Worm (Caenorhabditis elegans): ENCODE data around the gene T16A9.5.

T16A9.5 gene

ce11 chrV:14215106-14215505, at the start of gene T16A9.5:
Gene T16A9.5, minus strand, starts transcription at chrV:14215206.
- TF ChIP-seq lin-39 (tag; optimal IDR thresholded peaks at IDR 0.05) = no peak
- no peak for TF ChIP-seq nhr-237 (tag; optimal IDR thresholded peaks at IDR 0.05)
- TF ChIP-seq nhr-28 (tag; optimal IDR thresholded peaks at IDR 0.05) = no peak
- TF ChIP-seq unc-62 (GFP tag; optimal IDR thresholded peaks at IDR 0.05) = no peak
- TF ChIP-seq mdl-1 (tag; optimal IDR thresholded peaks at IDR 0.05) = no peak
- no peak for TF ChIP-seq fkh-10 (GFP tag; optimal IDR thresholded peaks at IDR 0.05)
- no peak for TF ChIP-seq ceh-82 (tag; optimal IDR thresholded peaks at IDR 0.05)
- TF ChIP-seq hmg-11 (tag; optimal IDR thresholded peaks at IDR 0.05) = no peak
- TF ChIP-seq ztf-4 (tag; optimal IDR thresholded peaks at IDR 0.05) = no peak
- TF ChIP-seq ZK546.5 (tag; optimal IDR thresholded peaks at IDR 0.05) = no peak
- TF ChIP-seq nhr-23 (tag; optimal IDR thresholded peaks at IDR 0.05) = no peak
- TF ChIP-seq elt-3 (tag; optimal IDR thresholded peaks at IDR 0.05) = no peak
- TF ChIP-seq ceh-9 (tag; optimal IDR thresholded peaks at IDR 0.05) = no peak
- TF ChIP-seq elt-2 (tag; optimal IDR thresholded peaks at IDR 0.05) = no peak
- TF ChIP-seq snpc-4 (tag; optimal IDR thresholded peaks at IDR 0.05) = no peak
- no peak for TF ChIP-seq lsy-12 (tag; optimal IDR thresholded peaks at IDR 0.05)
- TF ChIP-seq nhr-67 (tag; optimal IDR thresholded peaks at IDR 0.05) = no peak
- no peak for TF ChIP-seq ceh-16 (tag; optimal IDR thresholded peaks at IDR 0.05)
- no peak for TF ChIP-seq sea-2 (GFP tag; optimal IDR thresholded peaks at IDR 0.05)
- TF ChIP-seq elt-1 (tag; optimal IDR thresholded peaks at IDR 0.05) = no peak

DNA sequence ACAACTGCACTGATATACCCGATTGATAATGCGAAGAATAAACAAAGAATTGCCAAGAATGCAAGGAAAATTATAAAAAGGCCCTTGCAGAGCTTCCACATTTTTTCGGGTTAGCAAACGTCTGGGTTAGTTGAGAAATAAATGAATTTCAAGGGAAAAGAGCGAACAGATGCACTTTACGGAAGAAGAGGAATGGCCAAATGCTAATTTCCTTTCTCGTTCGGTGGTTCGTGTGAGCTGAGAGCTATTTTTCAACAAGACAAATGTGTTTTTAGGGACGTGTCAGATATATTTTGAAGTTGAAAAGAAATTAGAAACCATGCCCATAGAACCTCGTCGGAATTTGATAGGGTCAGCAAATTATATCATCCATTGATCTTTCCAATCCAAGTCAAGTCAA, 45.8 kb upstream of the T16A9.5 start, which contains the start of gene F40G12.2:
Gene F40G12.2, minus strand, starts transcription at position 101 of the 400 bp plus-strand sequence.
- TF ChIP-seq lsy-12 (tag; optimal IDR thresholded peaks at IDR 0.05) (no peak), tbx-2 (tag; optimal IDR thresholded peaks at IDR 0.05) (no peak), sea-2 (GFP tag; optimal IDR thresholded peaks at IDR 0.05) (no peak), fos-1 (tag; optimal IDR thresholded peaks at IDR 0.05) (no peak), skn-1 (tag; optimal IDR thresholded peaks at IDR 0.05) (no peak), fkh-10 (GFP tag; optimal IDR thresholded peaks at IDR 0.05) (no peak), nhr-12 (tag; optimal IDR thresholded peaks at IDR 0.05) (no peak), nhr-23 (tag; optimal IDR thresholded peaks at IDR 0.05) (no peak), hmg-11 (tag; optimal IDR thresholded peaks at IDR 0.05) (no peak), mdl-1 (tag; optimal IDR thresholded peaks at IDR 0.05) (no peak), lin-39 (tag; optimal IDR thresholded peaks at IDR 0.05) (no peak), ceh-28 (tag; optimal IDR thresholded peaks at IDR 0.05) (no peak), nhr-77 (tag; optimal IDR thresholded peaks at IDR 0.05) (no peak), elt-3 (tag; optimal IDR thresholded peaks at IDR 0.05) (no peak), fkh-2 (tag; optimal IDR thresholded peaks at IDR 0.05) (no peak), nhr-25 (tag; optimal IDR thresholded peaks at IDR 0.05) (no peak), nhr-67 (tag; optimal IDR thresholded peaks at IDR 0.05) (no peak), nhr-76 (tag; optimal IDR thresholded peaks at IDR 0.05) (no peak)

- TF ChIP-seq lin-39 (tag; optimal IDR thresholded peaks at IDR 0.05) (no peak), jun-1 (tag; optimal IDR thresholded peaks at IDR 0.05) (no peak), elt-1 (tag; optimal IDR thresholded peaks at IDR 0.05) (no peak)
Observed at ce11 chrV:14256813-14257212, 41.8 kb upstream of the T16A9.5 start, which contains the start of gene sre-8. Gene sre-8, plus strand, starts transcription at chrV:14257113.

ce11 chrV:14254221-14254620, 39.2 kb upstream of the T16A9.5 start, which contains the start of gene K02E11.7:
Gene K02E11.7, minus strand, starts transcription at chrV:14254321.
- TF ChIP-seq nhr-28 (tag; optimal IDR thresholded peaks at IDR 0.05) = no peak
- no peak for TF ChIP-seq egl-27 (tag; optimal IDR thresholded peaks at IDR 0.05)
- TF ChIP-seq egl-5 (tag; optimal IDR thresholded peaks at IDR 0.05) = no peak
- no peak for TF ChIP-seq nhr-77 (tag; optimal IDR thresholded peaks at IDR 0.05)
- no peak for TF ChIP-seq nhr-237 (tag; optimal IDR thresholded peaks at IDR 0.05)
- no peak for TF ChIP-seq skn-1 (tag; optimal IDR thresholded peaks at IDR 0.05)
- no peak for TF ChIP-seq ZK546.5 (tag; optimal IDR thresholded peaks at IDR 0.05)
- TF ChIP-seq fos-1 (tag; optimal IDR thresholded peaks at IDR 0.05) = no peak
- TF ChIP-seq zag-1 (tag; optimal IDR thresholded peaks at IDR 0.05) = no peak
- no peak for TF ChIP-seq eor-1 (tag; optimal IDR thresholded peaks at IDR 0.05)
- no peak for TF ChIP-seq daf-12 (tag; optimal IDR thresholded peaks at IDR 0.05)
- no peak for TF ChIP-seq ceh-28 (tag; optimal IDR thresholded peaks at IDR 0.05)
- TF ChIP-seq lin-15B (tag; optimal IDR thresholded peaks at IDR 0.05) = no peak
- TF ChIP-seq ceh-9 (tag; optimal IDR thresholded peaks at IDR 0.05) = no peak
- no peak for TF ChIP-seq ceh-16 (tag; optimal IDR thresholded peaks at IDR 0.05)
- TF ChIP-seq unc-39 (tag; optimal IDR thresholded peaks at IDR 0.05) = no peak

Data from whole organism, L3 larva.